Fruit fly (Drosophila melanogaster) Kc167 (cell line): ENCODE data around the gene CG18476.

Experiments used
- Myc ChIP-seq: fragments of >200 bp; optimal IDR thresholded peaks from 2 replicates; lab custom pipeline; 2017; ENCODE audit warnings: missing external identifiers
- Sin3A ChIP-seq: fragments of >200 bp; optimal IDR thresholded peaks from 2 replicates; lab custom pipeline; 2018; ENCODE audit warnings: missing external identifiers
- insv ChIP-seq: fragments of >200 bp; optimal IDR thresholded peaks from 3 replicates; lab custom pipeline; 2018; ENCODE audit warnings: missing external identifiers
- psq ChIP-seq: fragments of >200 bp; optimal IDR thresholded peaks from 2 replicates; lab custom pipeline; 2017; ENCODE audit warnings: missing external identifiers
- ttk ChIP-seq: sonication (Bioruptor generic); optimal IDR thresholded peaks from 2 replicates; lab custom pipeline; 2017; ENCODE audit warnings: missing external identifiers

dm6 chr3R:11721593-11721992 is 43.7 kb upstream of the CG18476 start, which contains the start of gene CG12594:
- TF ChIP-seq psq (no peak), insv (lab: Kevin White, UChicago) (no peak), ttk (no peak), Myc (lab: Kevin White, UChicago) (no peak), Sin3A (lab: Kevin White, UChicago) (no peak)
